Fruit fly (Drosophila melanogaster) whole organism, adult: ENCODE results near the gene CG46307.

Experiments used
- CG11617 ChIP-seq: fragments of 200-800 bp; sonication (Bioruptor generic); optimal IDR thresholded peaks from 2 replicates; lab custom pipeline; 2017; ENCODE audit warnings: mild to moderate bottlenecking, missing biosample characterization, missing genetic modification reagents, missing genetic modification characterization
- CG33017 ChIP-seq: fragments of 200-800 bp; sonication (Bioruptor generic); optimal IDR thresholded peaks from 2 replicates; lab custom pipeline; 2018; ENCODE audit warnings: missing biosample characterization, mild to moderate bottlenecking, missing genetic modification characterization, moderate library complexity
- bab1 ChIP-seq: fragments of 200-800 bp; sonication (Bioruptor generic); optimal IDR thresholded peaks from 3 replicates; lab custom pipeline; 2019; ENCODE audit warnings: missing biosample characterization, mild to moderate bottlenecking, missing genetic modification characterization, moderate library complexity
- cic ChIP-seq: fragments of 200-800 bp; sonication (Bioruptor generic); optimal IDR thresholded peaks from 2 replicates; lab custom pipeline; 2017; ENCODE audit warnings: missing biosample characterization, mild to moderate bottlenecking, missing genetic modification characterization, moderate library complexity
- tj ChIP-seq: fragments of 200-800 bp; sonication (Bioruptor generic); optimal IDR thresholded peaks from 3 replicates; lab custom pipeline; 2017; ENCODE audit warnings: missing biosample characterization, mild to moderate bottlenecking, missing genetic modification characterization, moderate library complexity
- toe ChIP-seq: fragments of 200-800 bp; sonication (Bioruptor generic); optimal IDR thresholded peaks from 2 replicates; lab custom pipeline; 2016; ENCODE audit warnings: missing biosample characterization, missing genetic modification characterization

- no peak for TF ChIP-seq toe (GFP tag; lab: Kevin White, UChicago)
- TF ChIP-seq tj, result no peak
- TF ChIP-seq CG11617 (GFP tag; lab: Kevin White, UChicago), result no peak
- no peak for TF ChIP-seq CG33017
- no peak for TF ChIP-seq cic
- no peak for TF ChIP-seq bab1 (GFP tag; lab: Kevin White, UChicago)
These were observed 32.0 kb upstream of the CG46307 start for dm6 chr2L:21072389-21072788.
